Fruit fly (Drosophila melanogaster) whole organism, adult: ENCODE results near the gene CG15471.

Experiments used
- CG11617 ChIP-seq: fragments of 200-800 bp; sonication (Bioruptor generic); optimal IDR thresholded peaks from 2 replicates; lab custom pipeline; 2017; ENCODE audit warnings: mild to moderate bottlenecking, missing biosample characterization, missing genetic modification reagents, missing genetic modification characterization
- CG14711 ChIP-seq: fragments of 200-800 bp; sonication (Bioruptor generic); optimal IDR thresholded peaks from 2 replicates; lab custom pipeline; 2018; ENCODE audit warnings: missing biosample characterization, mild to moderate bottlenecking, missing genetic modification characterization, moderate library complexity
- Clk ChIP-seq: fragments of 200-800 bp; sonication (Bioruptor generic); optimal IDR thresholded peaks from 2 replicates; lab custom pipeline; 2017; ENCODE audit warnings: missing biosample characterization, missing genetic modification characterization
- Hr96 ChIP-seq: fragments of 200-800 bp; sonication (Bioruptor generic); optimal IDR thresholded peaks from 2 replicates; lab custom pipeline; 2016; ENCODE audit warnings: missing biosample characterization, missing genetic modification characterization
- bab1 ChIP-seq: fragments of 200-800 bp; sonication (Bioruptor generic); optimal IDR thresholded peaks from 3 replicates; lab custom pipeline; 2019; ENCODE audit warnings: missing biosample characterization, mild to moderate bottlenecking, missing genetic modification characterization, moderate library complexity

The CG15471 gene

DNA sequence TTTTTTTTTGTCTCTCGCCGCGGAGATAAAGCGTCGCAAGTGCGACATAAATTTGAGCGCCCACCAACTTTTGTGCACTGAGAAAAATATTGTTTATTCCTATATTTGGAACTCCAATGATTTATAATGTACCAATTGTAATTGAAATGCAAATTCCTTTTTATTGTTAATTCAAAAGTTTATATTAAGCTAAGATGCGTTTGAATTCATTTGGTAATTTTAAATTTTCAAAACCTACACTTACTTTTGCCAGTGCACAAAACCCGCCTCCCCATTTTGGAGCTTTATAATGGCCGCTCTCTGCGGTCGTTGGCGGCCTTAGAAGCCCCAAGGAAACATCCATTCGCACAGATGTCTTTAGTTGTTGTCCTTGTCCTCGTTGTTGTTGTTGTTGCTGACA is 20.3 kb downstream of the CG15471 start:
- TF ChIP-seq Clk (GFP tag; lab: Kevin White, UChicago) (no peak), Hr96 (GFP tag; lab: Kevin White, UChicago) (no peak), CG11617 (GFP tag; lab: Kevin White, UChicago) (no peak), bab1 (GFP tag; lab: Kevin White, UChicago) (no peak), CG14711 (tag; lab: Kevin White, UChicago) (no peak)
